Fruit fly (Drosophila melanogaster) Kc167 (cell line): ENCODE data around the gene Phae2.

Experiments used
- Sin3A ChIP-seq: fragments of >200 bp; optimal IDR thresholded peaks from 2 replicates; lab custom pipeline; 2018; ENCODE audit warnings: missing external identifiers
- h ChIP-seq: fragments of >200 bp; optimal IDR thresholded peaks from 3 replicates; lab custom pipeline; 2018; ENCODE audit warnings: missing external identifiers
- insv ChIP-seq: fragments of >200 bp; optimal IDR thresholded peaks from 3 replicates; lab custom pipeline; 2018; ENCODE audit warnings: missing external identifiers
- psq ChIP-seq: fragments of >200 bp; optimal IDR thresholded peaks from 2 replicates; lab custom pipeline; 2017; ENCODE audit warnings: missing external identifiers
- ttk ChIP-seq: sonication (Bioruptor generic); optimal IDR thresholded peaks from 2 replicates; lab custom pipeline; 2017; ENCODE audit warnings: missing external identifiers

- TF ChIP-seq insv (no peak), Sin3A (lab: Kevin White, UChicago) (no peak), psq (no peak), h (lab: Kevin White, UChicago) (no peak), ttk (lab: Kevin White, UChicago) (no peak)
Measured at dm6 chr2L:12142439-12142838, 31.5 kb downstream of the Phae2 start, which contains the start of gene CG31760.
